Worm (Caenorhabditis elegans): ENCODE measurements around the gene apc-17.

DNA sequence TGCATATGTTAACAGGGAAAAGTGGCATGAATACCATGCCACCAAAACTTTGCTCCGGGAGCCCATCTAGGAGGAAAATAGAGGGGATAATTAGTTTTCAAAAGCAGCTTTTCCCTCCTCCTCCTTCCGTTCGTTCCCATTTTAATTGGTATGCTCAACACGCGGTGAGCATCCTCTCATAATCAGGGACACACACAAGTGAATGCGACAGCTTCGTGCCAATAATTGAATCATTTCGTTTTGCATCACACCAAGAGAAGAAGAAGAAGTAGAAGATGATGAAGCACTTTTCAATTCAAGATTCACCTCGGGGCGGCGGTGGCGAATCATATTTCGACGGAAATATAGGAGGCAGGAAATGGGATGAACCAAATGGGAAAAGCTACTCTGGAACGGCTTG, 19.8 kb upstream of the apc-17 start:
- TF ChIP-seq fkh-4 (tag; optimal IDR thresholded peaks at IDR 0.05; ENCODE audit: borderline replicate concordance), result no peak
- no peak for TF ChIP-seq elt-2 (tag; optimal IDR thresholded peaks at IDR 0.05)

Data from whole organism, L1 larva.